Fruit fly (Drosophila melanogaster) whole organism, embryonic: ENCODE results near the gene Tcs4.
A peak's percentile ranks its signal among the peaks of the same experiment; 100 is the strongest.

Experiments used
- Atf3 ChIP-seq: fragments of 200-800 bp; sonication (Bioruptor generic); optimal IDR thresholded peaks from 3 replicates; lab custom pipeline; 2016; ENCODE audit warnings: missing biosample characterization, missing genetic modification characterization
- Blimp-1 ChIP-seq: fragments of 200-800 bp; sonication (Bioruptor generic); optimal IDR thresholded peaks from 3 replicates; lab custom pipeline; 2018; ENCODE audit warnings: missing biosample characterization, missing genetic modification characterization, mild to moderate bottlenecking, moderate library complexity, missing genetic modification reagents
- CG11504 ChIP-seq: fragments of 200-800 bp; sonication (Bioruptor generic); optimal IDR thresholded peaks from 3 replicates; lab custom pipeline; 2019; ENCODE audit warnings: missing biosample characterization, mild to moderate bottlenecking, missing genetic modification characterization, moderate library complexity
- CG12769 ChIP-seq: fragments of 200-800 bp; sonication (Bioruptor generic); optimal IDR thresholded peaks from 2 replicates; lab custom pipeline; 2019; ENCODE audit warnings: missing biosample characterization, mild to moderate bottlenecking, missing genetic modification characterization, moderate library complexity
- CG14441 ChIP-seq: fragments of 200-800 bp; sonication (Bioruptor generic); IDR thresholded peaks from 2 replicates; pipeline ENCODE4 v1.3.6; 2022; ENCODE audit warnings: missing biosample characterization, missing genetic modification characterization
- CG15479 ChIP-seq: fragments of 200-800 bp; sonication (Bioruptor generic); optimal IDR thresholded peaks from 3 replicates; lab custom pipeline; 2019; ENCODE audit warnings: missing biosample characterization, mild to moderate bottlenecking, missing genetic modification characterization, moderate library complexity
- CG15514 ChIP-seq: fragments of 200-800 bp; sonication (Bioruptor generic); optimal IDR thresholded peaks from 3 replicates; lab custom pipeline; 2017; ENCODE audit warnings: missing biosample characterization, missing genetic modification characterization, mild to moderate bottlenecking, moderate library complexity, missing genetic modification reagents
- CG1647 ChIP-seq: fragments of 200-800 bp; sonication (Bioruptor generic); optimal IDR thresholded peaks from 3 replicates; lab custom pipeline; 2016; ENCODE audit warnings: missing biosample characterization, missing genetic modification characterization
- CG16779 ChIP-seq: fragments of 200-800 bp; sonication (Bioruptor generic); IDR thresholded peaks from 2 replicates; pipeline ENCODE4 v1.3.6; 2022; ENCODE audit warnings: missing biosample characterization, missing genetic modification characterization
- CG16815 ChIP-seq: fragments of 200-800 bp; sonication (Bioruptor generic); optimal IDR thresholded peaks from 3 replicates; lab custom pipeline; 2017; ENCODE audit warnings: missing biosample characterization, mild to moderate bottlenecking, missing genetic modification characterization
- CG16863 ChIP-seq: fragments of 200-800 bp; sonication (Bioruptor generic); optimal IDR thresholded peaks from 3 replicates; lab custom pipeline; 2016; ENCODE audit warnings: missing biosample characterization, missing genetic modification characterization
- CG18619 ChIP-seq: fragments of 200-800 bp; sonication (Bioruptor generic); optimal IDR thresholded peaks from 3 replicates; lab custom pipeline; 2017; ENCODE audit warnings: missing biosample characterization, mild to moderate bottlenecking, missing genetic modification characterization
- CG3407 ChIP-seq: fragments of 200-800 bp; sonication (Bioruptor generic); optimal IDR thresholded peaks from 2 replicates; lab custom pipeline; 2018; ENCODE audit warnings: missing biosample characterization, mild to moderate bottlenecking, missing genetic modification characterization
- CG4282 ChIP-seq: fragments of 200-800 bp; sonication (Bioruptor generic); optimal IDR thresholded peaks from 2 replicates; lab custom pipeline; 2016; ENCODE audit warnings: missing biosample characterization, missing genetic modification characterization
- CG43689 ChIP-seq: fragments of 200-800 bp; sonication (Bioruptor generic); IDR thresholded peaks from 2 replicates; pipeline ENCODE4 v1.3.6; 2022; ENCODE audit warnings: missing biosample characterization, missing genetic modification characterization
- CG5180 ChIP-seq: fragments of 200-800 bp; sonication (Bioruptor generic); optimal IDR thresholded peaks from 3 replicates; lab custom pipeline; 2017; ENCODE audit warnings: missing biosample characterization, missing genetic modification characterization, mild to moderate bottlenecking, moderate library complexity, missing genetic modification reagents
- CG6683 ChIP-seq: fragments of 200-800 bp; sonication (Bioruptor generic); optimal IDR thresholded peaks from 2 replicates; lab custom pipeline; 2017; ENCODE audit warnings: missing biosample characterization, mild to moderate bottlenecking, missing genetic modification characterization, missing genetic modification reagents
- CG6689 ChIP-seq: fragments of 200-800 bp; sonication (Bioruptor generic); IDR thresholded peaks from 2 replicates; pipeline ENCODE4 v1.3.6; 2022; ENCODE audit warnings: missing biosample characterization, missing genetic modification characterization
- CG6791 ChIP-seq: fragments of 200-800 bp; sonication (Bioruptor generic); IDR thresholded peaks from 3 replicates; pipeline ENCODE4 v1.3.6; 2022; ENCODE audit warnings: missing biosample characterization, missing genetic modification characterization; ENCODE audit not compliant: partially characterized antibody
- CG8924 ChIP-seq: fragments of 200-800 bp; optimal IDR thresholded peaks from 3 replicates; lab custom pipeline; 2019; ENCODE audit warnings: missing biosample characterization, mild to moderate bottlenecking, missing genetic modification characterization, moderate library complexity
- CG8944 ChIP-seq: fragments of 200-800 bp; sonication (Bioruptor generic); optimal IDR thresholded peaks from 3 replicates; lab custom pipeline; 2016; ENCODE audit warnings: missing biosample characterization, missing genetic modification characterization
- CkIIα-i1 ChIP-seq: fragments of 200-800 bp; sonication (Bioruptor generic); IDR thresholded peaks from 2 replicates; pipeline ENCODE4 v1.3.6; 2022; ENCODE audit warnings: missing biosample characterization, missing genetic modification characterization
- CoRest ChIP-seq: fragments of 200-800 bp; sonication (Bioruptor generic); optimal IDR thresholded peaks from 3 replicates; lab custom pipeline; 2018; ENCODE audit warnings: missing biosample characterization, mild to moderate bottlenecking, missing genetic modification characterization, moderate library complexity
- D19A ChIP-seq: fragments of 200-800 bp; optimal IDR thresholded peaks from 3 replicates; lab custom pipeline; 2019; ENCODE audit warnings: missing biosample characterization, mild to moderate bottlenecking, missing genetic modification characterization, moderate library complexity
- H2.0 ChIP-seq: fragments of 200-800 bp; sonication (Bioruptor generic); IDR thresholded peaks from 2 replicates; pipeline ENCODE4 v1.3.6; 2022; ENCODE audit warnings: missing biosample characterization, missing genetic modification characterization
- Hr3 ChIP-seq: fragments of 200-800 bp; sonication (Bioruptor generic); optimal IDR thresholded peaks from 3 replicates; lab custom pipeline; 2016; ENCODE audit warnings: missing biosample characterization, missing genetic modification characterization
- Mes4 ChIP-seq: fragments of 200-800 bp; sonication (Bioruptor generic); optimal IDR thresholded peaks from 2 replicates; lab custom pipeline; 2016; ENCODE audit warnings: missing biosample characterization, missing genetic modification characterization
- NFAT ChIP-seq: fragments of 200-800 bp; sonication (Bioruptor generic); IDR thresholded peaks from 2 replicates; pipeline ENCODE4 v1.3.6; 2022; ENCODE audit warnings: missing biosample characterization, missing genetic modification characterization
- Nf-YA ChIP-seq: fragments of 200-800 bp; sonication (Bioruptor generic); IDR thresholded peaks from 2 replicates; pipeline ENCODE4 v1.3.6; 2022; ENCODE audit warnings: missing biosample characterization, missing genetic modification characterization
- Optix ChIP-seq: fragments of 200-800 bp; sonication (Bioruptor generic); IDR thresholded peaks from 3 replicates; pipeline ENCODE4 v1.3.6; 2022; ENCODE audit warnings: missing biosample characterization, missing genetic modification characterization
- Ravus ChIP-seq: fragments of 200-800 bp; sonication (Bioruptor generic); IDR thresholded peaks from 2 replicates; pipeline ENCODE4 v1.3.6; 2022; ENCODE audit warnings: missing biosample characterization, missing genetic modification characterization
- Sox100B ChIP-seq: fragments of 200-800 bp; sonication (Bioruptor generic); optimal IDR thresholded peaks from 3 replicates; lab custom pipeline; 2018; ENCODE audit warnings: missing biosample characterization, mild to moderate bottlenecking, missing genetic modification characterization
- Ssrp ChIP-seq: fragments of 200-800 bp; sonication (Bioruptor generic); optimal IDR thresholded peaks from 2 replicates; lab custom pipeline; 2018; ENCODE audit warnings: missing biosample characterization, mild to moderate bottlenecking, missing genetic modification characterization, moderate library complexity
- Xrp1 ChIP-seq: fragments of 200-800 bp; sonication (Bioruptor generic); IDR thresholded peaks from 2 replicates; pipeline ENCODE4 v1.3.6; 2022; ENCODE audit warnings: missing biosample characterization, missing genetic modification characterization
- ab ChIP-seq: fragments of 200-800 bp; sonication (Bioruptor generic); optimal IDR thresholded peaks from 2 replicates; lab custom pipeline; 2016; ENCODE audit warnings: missing biosample characterization, missing genetic modification characterization
- ara ChIP-seq: fragments of 200-800 bp; sonication (Bioruptor generic); IDR thresholded peaks from 2 replicates; pipeline ENCODE4 v1.3.6; 2022; ENCODE audit warnings: missing biosample characterization, missing genetic modification characterization
- da ChIP-seq: fragments of 200-800 bp; sonication (Bioruptor generic); optimal IDR thresholded peaks from 2 replicates; lab custom pipeline; 2016; ENCODE audit warnings: missing biosample characterization, missing genetic modification characterization
- dysf ChIP-seq: fragments of 200-800 bp; sonication (Bioruptor generic); IDR thresholded peaks from 3 replicates; pipeline ENCODE4 v1.3.6; 2022; ENCODE audit warnings: missing biosample characterization, missing genetic modification characterization
- ems ChIP-seq: fragments of 200-800 bp; sonication (Bioruptor generic); optimal IDR thresholded peaks from 3 replicates; lab custom pipeline; 2016; ENCODE audit warnings: missing biosample characterization, missing genetic modification characterization
- fd64A ChIP-seq: fragments of 200-800 bp; sonication (Bioruptor generic); optimal IDR thresholded peaks from 3 replicates; lab custom pipeline; 2018; ENCODE audit warnings: missing biosample characterization, mild to moderate bottlenecking, missing genetic modification characterization
- fd96Cb ChIP-seq: fragments of 200-800 bp; sonication (Bioruptor generic); optimal IDR thresholded peaks from 2 replicates; lab custom pipeline; 2018; ENCODE audit warnings: missing biosample characterization, mild to moderate bottlenecking, missing genetic modification characterization, moderate library complexity
- fu2 ChIP-seq: fragments of 200-800 bp; sonication (Bioruptor generic); optimal IDR thresholded peaks from 2 replicates; lab custom pipeline; 2016; ENCODE audit warnings: missing biosample characterization, missing genetic modification characterization
- gfzf ChIP-seq: fragments of 200-800 bp; sonication (Bioruptor generic); optimal IDR thresholded peaks from 2 replicates; lab custom pipeline; 2016; ENCODE audit warnings: missing biosample characterization, mild to moderate bottlenecking, missing genetic modification characterization, moderate library complexity
- ham ChIP-seq: fragments of 200-800 bp; sonication (Bioruptor generic); IDR thresholded peaks from 2 replicates; pipeline ENCODE4 v1.3.6; 2022; ENCODE audit warnings: missing biosample characterization, missing genetic modification characterization
- kah ChIP-seq: fragments of 200-800 bp; sonication (Bioruptor generic); optimal IDR thresholded peaks from 2 replicates; lab custom pipeline; 2018; ENCODE audit warnings: missing biosample characterization, mild to moderate bottlenecking, missing genetic modification characterization
- pum ChIP-seq: fragments of 200-800 bp; sonication (Bioruptor generic); optimal IDR thresholded peaks from 2 replicates; lab custom pipeline; 2016; ENCODE audit warnings: missing biosample characterization, missing genetic modification characterization
- sens-2 ChIP-seq: fragments of 200-800 bp; sonication (Bioruptor generic); IDR thresholded peaks from 2 replicates; pipeline ENCODE4 v1.3.6; 2022; ENCODE audit warnings: missing biosample characterization, missing genetic modification characterization
- sisA ChIP-seq: fragments of 200-800 bp; sonication (Bioruptor generic); IDR thresholded peaks from 2 replicates; pipeline ENCODE4 v1.3.6; 2022; ENCODE audit warnings: missing biosample characterization, missing genetic modification characterization
- unc-4 ChIP-seq: fragments of 200-800 bp; sonication (Bioruptor generic); IDR thresholded peaks from 2 replicates; pipeline ENCODE4 v1.3.6; 2022; ENCODE audit warnings: missing biosample characterization, missing genetic modification characterization; ENCODE audit not compliant: partially characterized antibody
- usp ChIP-seq: fragments of >200 bp; optimal IDR thresholded peaks from 2 replicates; lab custom pipeline; 2017; ENCODE audit warnings: missing biosample characterization, missing genetic modification characterization
- yki ChIP-seq: fragments of >200 bp; optimal IDR thresholded peaks from 3 replicates; lab custom pipeline; 2018

Gene Tcs4

dm6 chrX:19744003-19744488 lies 42.5 kb upstream of the Tcs4 start, which contains the start of the genes CG18809, COX6B, CG33932 and Rpp20 (continued):
- TF ChIP-seq CG4282 (peak; percentile 69), fd96Cb (tag; lab: Kevin White, UChicago) (no peak), kah (GFP tag; lab: Kevin White, UChicago) (peak; percentile 21), Sox100B (GFP tag; lab: Kevin White, UChicago) (no peak), da (GFP tag; lab: Kevin White, UChicago) (peak; percentile 60), ab (GFP tag; lab: Kevin White, UChicago) (no peak), sisA (GFP tag; lab: Robert Waterston, UW) (peak; percentile 62; the same call in 1 of the 2 replicates), Optix (GFP tag; lab: Robert Waterston, UW) (0 out of 3 replicates have a peak, but pooled peaks have one; percentile 48), D19A (tag; lab: Kevin White, UChicago) (no peak), Ssrp (no peak), sens-2 (GFP tag; lab: Robert Waterston, UW) (peak; percentile 18; the same call in 1 of the 2 replicates), dysf (GFP tag; lab: Robert Waterston, UW) (peak; percentile 69; the same call in 2 of the 3 replicates), Nf-YA (GFP tag; lab: Robert Waterston, UW) (0 out of 2 replicates have a peak, but pooled peaks have one; percentile 18), usp (no peak), CkIIα-i1 (no peak), Mes4 (GFP tag; lab: Kevin White, UChicago) (peak; percentile 34), Hr3 (GFP tag; lab: Kevin White, UChicago) (peak; percentile 21), Xrp1 (GFP tag; lab: Robert Waterston, UW) (peak; percentile 59), CG3407 (no peak), CG16863 (GFP tag; lab: Kevin White, UChicago) (peak; percentile 32), CG8924 (tag; lab: Kevin White, UChicago) (peak; percentile 52), CG6689 (GFP tag; lab: Robert Waterston, UW) (peak; percentile 20; the same call in 1 of the 2 replicates), ham (GFP tag; lab: Robert Waterston, UW) (no peak), CoRest (tag; lab: Kevin White, UChicago) (peak; percentile 34), CG18619 (GFP tag; lab: Kevin White, UChicago) (peak; percentile 70), fu2 (GFP tag; lab: Kevin White, UChicago) (peak; percentile 68), CG6791 (GFP tag; lab: Robert Waterston, UW) (peak; percentile 97), Ravus (no peak), Blimp-1 (GFP tag; lab: Kevin White, UChicago) (no peak), CG43689 (GFP tag; lab: Robert Waterston, UW) (no peak), CG14441 (GFP tag; lab: Robert Waterston, UW) (peak; percentile 26; the same call in 1 of the 2 replicates), CG1647 (GFP tag; lab: Kevin White, UChicago) (peak; percentile 63), CG16815 (GFP tag; lab: Kevin White, UChicago) (peak; percentile 25), yki (lab: Kevin White, UChicago) (no peak), CG11504 (no peak), pum (GFP tag; lab: Kevin White, UChicago) (peak; percentile 62), CG16779 (GFP tag; lab: Robert Waterston, UW) (peak; percentile 60; the same call in 1 of the 2 replicates), CG6683 (peak; percentile 28), ara (GFP tag; lab: Robert Waterston, UW) (peak; percentile 65; the same call in 1 of the 2 replicates), unc-4 (GFP tag; lab: Robert Waterston, UW) (peak; percentile 91), CG12769 (tag; lab: Kevin White, UChicago) (no peak), ems (peak; percentile 63), H2.0 (GFP tag; lab: Robert Waterston, UW) (peak; percentile 28; the same call in 1 of the 2 replicates), CG5180 (no peak), CG8944 (GFP tag; lab: Kevin White, UChicago) (peak; percentile 62), CG15514 (GFP tag; lab: Kevin White, UChicago) (peak; percentile 89), gfzf (GFP tag; lab: Kevin White, UChicago) (peak; percentile 33), Atf3 (GFP tag; lab: Kevin White, UChicago) (peak; percentile 56), CG15479 (peak; percentile 39), NFAT (GFP tag; lab: Robert Waterston, UW) (peak; percentile 72), fd64A (GFP tag; lab: Kevin White, UChicago) (peak; percentile 16)
